Fruit fly (Drosophila melanogaster) whole organism, embryonic: ENCODE measurements around the gene CG12661.

Experiments used
- Adf1 ChIP-seq: fragments of 200-800 bp; sonication (Bioruptor generic); IDR thresholded peaks from 2 replicates; pipeline ENCODE4 v1.3.6; 2022; ENCODE audit warnings: missing biosample characterization, missing genetic modification characterization
- Aef1 ChIP-seq: fragments of 200-800 bp; sonication (Bioruptor generic); IDR thresholded peaks from 3 replicates; pipeline ENCODE4 v1.3.6; 2022; ENCODE audit warnings: missing biosample characterization, missing genetic modification characterization
- Bgb ChIP-seq: fragments of 200-800 bp; sonication (Bioruptor generic); IDR thresholded peaks from 2 replicates; pipeline ENCODE4 v1.3.6; 2022; ENCODE audit warnings: missing biosample characterization, missing genetic modification characterization; ENCODE audit not compliant: partially characterized antibody
- Bteb2 ChIP-seq: fragments of 200-800 bp; sonication (Bioruptor generic); optimal IDR thresholded peaks from 2 replicates; lab custom pipeline; 2016; ENCODE audit warnings: missing biosample characterization, missing genetic modification characterization
- CG11504 ChIP-seq: fragments of 200-800 bp; sonication (Bioruptor generic); optimal IDR thresholded peaks from 3 replicates; lab custom pipeline; 2019; ENCODE audit warnings: missing biosample characterization, mild to moderate bottlenecking, missing genetic modification characterization, moderate library complexity
- CG12104 ChIP-seq: fragments of 200-800 bp; sonication (Bioruptor generic); optimal IDR thresholded peaks from 3 replicates; lab custom pipeline; 2016; ENCODE audit warnings: missing biosample characterization, missing genetic modification characterization
- CG12236 ChIP-seq: fragments of 200-800 bp; sonication (Bioruptor generic); optimal IDR thresholded peaks from 2 replicates; lab custom pipeline; 2016; ENCODE audit warnings: missing biosample characterization, missing genetic modification characterization
- CG12299 ChIP-seq: fragments of 200-800 bp; sonication (Bioruptor generic); optimal IDR thresholded peaks from 2 replicates; lab custom pipeline; 2018; ENCODE audit warnings: missing biosample characterization, mild to moderate bottlenecking, missing genetic modification characterization
- CG18262 ChIP-seq: fragments of 200-800 bp; optimal IDR thresholded peaks from 3 replicates; lab custom pipeline; 2019; ENCODE audit warnings: missing biosample characterization, mild to moderate bottlenecking, missing genetic modification characterization, moderate library complexity
- CG2875 ChIP-seq: fragments of 200-800 bp; sonication (Bioruptor generic); optimal IDR thresholded peaks from 2 replicates; lab custom pipeline; 2017; ENCODE audit warnings: missing biosample characterization, mild to moderate bottlenecking, missing genetic modification characterization, missing genetic modification reagents
- CG30431 ChIP-seq: fragments of 200-800 bp; sonication (Bioruptor generic); optimal IDR thresholded peaks from 2 replicates; lab custom pipeline; 2017; ENCODE audit warnings: missing biosample characterization, missing genetic modification characterization
- CG33213 ChIP-seq: fragments of 200-800 bp; sonication (Bioruptor generic); optimal IDR thresholded peaks from 3 replicates; lab custom pipeline; 2016; ENCODE audit warnings: missing biosample characterization, missing genetic modification characterization
- CG4360 ChIP-seq: fragments of 200-800 bp; sonication (Bioruptor generic); IDR thresholded peaks from 2 replicates; pipeline ENCODE4 v1.3.6; 2022; ENCODE audit warnings: missing biosample characterization, missing genetic modification characterization
- CG4404 ChIP-seq: fragments of 200-800 bp; sonication (Bioruptor generic); IDR thresholded peaks from 2 replicates; pipeline ENCODE4 v1.3.6; 2022; ENCODE audit warnings: missing biosample characterization, missing genetic modification characterization
- CG7556 ChIP-seq: fragments of 200-800 bp; sonication (Bioruptor generic); optimal IDR thresholded peaks from 2 replicates; lab custom pipeline; 2017; ENCODE audit warnings: missing biosample characterization, mild to moderate bottlenecking, missing genetic modification characterization
- CG8290 ChIP-seq, 3 experiments: fragments of 200-800 bp; sonication (Bioruptor generic); optimal IDR thresholded peaks; 2 replicates each; lab custom pipeline; 2016 to 2019; ENCODE audit warnings: missing biosample characterization in 3 of 3, missing genetic modification characterization in 3 of 3, mild to moderate bottlenecking in 2 of 3, moderate library complexity in 1 of 3
- CG8765 ChIP-seq: fragments of 200-800 bp; sonication (Bioruptor generic); IDR thresholded peaks from 2 replicates; pipeline ENCODE4 v1.3.6; 2022; ENCODE audit warnings: missing biosample characterization, missing genetic modification characterization
- CG9609 ChIP-seq: fragments of 200-800 bp; sonication (Bioruptor generic); optimal IDR thresholded peaks from 3 replicates; lab custom pipeline; 2016; ENCODE audit warnings: missing biosample characterization, missing genetic modification characterization
- CG9817 ChIP-seq: fragments of 200-800 bp; sonication (Bioruptor generic); optimal IDR thresholded peaks from 2 replicates; lab custom pipeline; 2018; ENCODE audit warnings: missing biosample characterization, mild to moderate bottlenecking, missing genetic modification characterization, moderate library complexity
- Dll ChIP-seq: fragments of 200-800 bp; sonication (Bioruptor generic); IDR thresholded peaks from 4 replicates; pipeline ENCODE4 v1.3.6; 2022; ENCODE audit warnings: missing biosample characterization, missing genetic modification characterization; ENCODE audit not compliant: partially characterized antibody
- HmgZ ChIP-seq: fragments of 200-800 bp; sonication (Bioruptor generic); optimal IDR thresholded peaks from 2 replicates; lab custom pipeline; 2018; ENCODE audit warnings: missing biosample characterization, mild to moderate bottlenecking, missing genetic modification characterization
- Optix ChIP-seq: fragments of 200-800 bp; sonication (Bioruptor generic); IDR thresholded peaks from 3 replicates; pipeline ENCODE4 v1.3.6; 2022; ENCODE audit warnings: missing biosample characterization, missing genetic modification characterization
- Ravus ChIP-seq: fragments of 200-800 bp; sonication (Bioruptor generic); IDR thresholded peaks from 2 replicates; pipeline ENCODE4 v1.3.6; 2022; ENCODE audit warnings: missing biosample characterization, missing genetic modification characterization
- Spps ChIP-seq: fragments of 200-800 bp; sonication (Bioruptor generic); optimal IDR thresholded peaks from 2 replicates; lab custom pipeline; 2018; ENCODE audit warnings: missing biosample characterization, mild to moderate bottlenecking, missing genetic modification characterization
- Trl ChIP-seq, 3 experiments: fragments of >200 bp in 2 of 3; fragments of 200-800 bp in 1 of 3; sonication (Bioruptor generic) in 1 of 3; optimal IDR thresholded peaks; 2 replicates in 1 of 3; 3 replicates in 2 of 3; lab custom pipeline; 2016 to 2017; ENCODE audit warnings: missing biosample characterization in 1 of 3, missing genetic modification characterization in 1 of 3
- Xbp1 ChIP-seq: fragments of 200-800 bp; sonication (Bioruptor generic); optimal IDR thresholded peaks from 3 replicates; lab custom pipeline; 2016; ENCODE audit warnings: missing biosample characterization, mild to moderate bottlenecking, missing genetic modification characterization
- ase ChIP-seq: fragments of 200-800 bp; sonication (Bioruptor generic); IDR thresholded peaks from 3 replicates; pipeline ENCODE4 v1.3.6; 2022; ENCODE audit warnings: missing biosample characterization, missing genetic modification characterization
- ato ChIP-seq: fragments of 200-800 bp; sonication (Bioruptor generic); IDR thresholded peaks from 2 replicates; pipeline ENCODE4 v1.3.6; 2022; ENCODE audit warnings: missing biosample characterization, missing genetic modification characterization; ENCODE audit not compliant: partially characterized antibody
- bbx ChIP-seq: fragments of 200-800 bp; sonication (Bioruptor generic); IDR thresholded peaks from 2 replicates; pipeline ENCODE4 v1.3.6; 2022; ENCODE audit warnings: missing biosample characterization, missing genetic modification characterization; ENCODE audit not compliant: partially characterized antibody
- bcd ChIP-seq: fragments of 200-800 bp; sonication (Bioruptor generic); optimal IDR thresholded peaks from 2 replicates; lab custom pipeline; 2017; ENCODE audit warnings: missing biosample characterization, mild to moderate bottlenecking, missing genetic modification characterization
- chm ChIP-seq: fragments of 200-800 bp; sonication (Bioruptor generic); IDR thresholded peaks from 2 replicates; pipeline ENCODE4 v1.3.6; 2022; ENCODE audit warnings: missing biosample characterization, missing genetic modification characterization
- corto ChIP-seq: fragments of 200-800 bp; sonication (Bioruptor generic); optimal IDR thresholded peaks from 2 replicates; lab custom pipeline; 2016; ENCODE audit warnings: missing biosample characterization, mild to moderate bottlenecking, missing genetic modification characterization, moderate library complexity
- dati ChIP-seq: fragments of 200-800 bp; sonication (Bioruptor generic); IDR thresholded peaks from 2 replicates; pipeline ENCODE4 v1.3.6; 2022; ENCODE audit warnings: missing biosample characterization, missing genetic modification characterization
- dmrt99B ChIP-seq: fragments of 200-800 bp; sonication (Bioruptor generic); optimal IDR thresholded peaks from 2 replicates; lab custom pipeline; 2018; ENCODE audit warnings: missing biosample characterization, mild to moderate bottlenecking, missing genetic modification characterization, moderate library complexity
- ems ChIP-seq: fragments of 200-800 bp; sonication (Bioruptor generic); optimal IDR thresholded peaks from 3 replicates; lab custom pipeline; 2016; ENCODE audit warnings: missing biosample characterization, missing genetic modification characterization
- exex ChIP-seq: fragments of 200-800 bp; sonication (Bioruptor generic); optimal IDR thresholded peaks from 4 replicates; lab custom pipeline; 2018; ENCODE audit warnings: missing biosample characterization, mild to moderate bottlenecking, missing genetic modification characterization, moderate library complexity
- fru ChIP-seq: fragments of >200 bp; optimal IDR thresholded peaks from 2 replicates; lab custom pipeline; 2017
- grau ChIP-seq: fragments of 200-800 bp; optimal IDR thresholded peaks from 3 replicates; lab custom pipeline; 2019; ENCODE audit warnings: missing biosample characterization, mild to moderate bottlenecking, missing genetic modification characterization, moderate library complexity
- jing ChIP-seq: fragments of 200-800 bp; sonication (Bioruptor generic); optimal IDR thresholded peaks from 2 replicates; lab custom pipeline; 2018; ENCODE audit warnings: missing biosample characterization, mild to moderate bottlenecking, missing genetic modification characterization
- kah ChIP-seq: fragments of 200-800 bp; sonication (Bioruptor generic); optimal IDR thresholded peaks from 2 replicates; lab custom pipeline; 2018; ENCODE audit warnings: missing biosample characterization, mild to moderate bottlenecking, missing genetic modification characterization
- knrl ChIP-seq: fragments of 200-800 bp; sonication (Bioruptor generic); IDR thresholded peaks from 3 replicates; pipeline ENCODE4 v1.3.6; 2022; ENCODE audit warnings: missing biosample characterization, missing genetic modification characterization; ENCODE audit not compliant: partially characterized antibody
- lmd ChIP-seq: fragments of 200-800 bp; sonication (Bioruptor generic); IDR thresholded peaks from 2 replicates; pipeline ENCODE4 v1.3.6; 2022; ENCODE audit warnings: missing biosample characterization, missing genetic modification characterization
- lov ChIP-seq, 2 experiments: fragments of 200-800 bp in 1 of 2; fragments of >200 bp in 1 of 2; sonication (Bioruptor generic) in 1 of 2; IDR thresholded peaks in 1 of 2; optimal IDR thresholded peaks in 1 of 2; 2 replicates in 1 of 2; 3 replicates in 1 of 2; pipeline versions ENCODE4 v1.3.6 to Lab custom; 2017 to 2022; ENCODE audit warnings: missing biosample characterization in 1 of 2, missing genetic modification characterization in 1 of 2
- onecut ChIP-seq: fragments of 200-800 bp; sonication (Bioruptor generic); IDR thresholded peaks from 2 replicates; pipeline ENCODE4 v1.3.6; 2022; ENCODE audit warnings: missing biosample characterization, missing genetic modification characterization
- phol ChIP-seq: fragments of 200-800 bp; sonication (Bioruptor generic); optimal IDR thresholded peaks from 3 replicates; lab custom pipeline; 2018; ENCODE audit warnings: missing biosample characterization, mild to moderate bottlenecking, missing genetic modification characterization, moderate library complexity
- schlank ChIP-seq: fragments of 200-800 bp; sonication (Bioruptor generic); optimal IDR thresholded peaks from 2 replicates; lab custom pipeline; 2018; ENCODE audit warnings: missing biosample characterization, mild to moderate bottlenecking, missing genetic modification characterization
- sna ChIP-seq: fragments of 200-800 bp; sonication (Bioruptor generic); IDR thresholded peaks from 2 replicates; pipeline ENCODE4 v1.3.6; 2022; ENCODE audit warnings: missing biosample characterization, missing genetic modification characterization; ENCODE audit not compliant: partially characterized antibody
- tna ChIP-seq: fragments of 200-800 bp; sonication (Bioruptor generic); IDR thresholded peaks from 2 replicates; pipeline ENCODE4 v1.3.6; 2022; ENCODE audit warnings: missing biosample characterization, missing genetic modification characterization; ENCODE audit not compliant: partially characterized antibody
- ttk ChIP-seq: fragments of 200-800 bp; sonication (Bioruptor generic); IDR thresholded peaks from 2 replicates; pipeline ENCODE4 v2.1.2; 2022; ENCODE audit warnings: missing biosample characterization, missing genetic modification characterization
- zfh1 ChIP-seq: fragments of 200-800 bp; sonication (Bioruptor generic); IDR thresholded peaks from 3 replicates; pipeline ENCODE4 v1.3.6; 2022; ENCODE audit warnings: missing biosample characterization, missing genetic modification characterization

The CG12661 gene

DNA sequence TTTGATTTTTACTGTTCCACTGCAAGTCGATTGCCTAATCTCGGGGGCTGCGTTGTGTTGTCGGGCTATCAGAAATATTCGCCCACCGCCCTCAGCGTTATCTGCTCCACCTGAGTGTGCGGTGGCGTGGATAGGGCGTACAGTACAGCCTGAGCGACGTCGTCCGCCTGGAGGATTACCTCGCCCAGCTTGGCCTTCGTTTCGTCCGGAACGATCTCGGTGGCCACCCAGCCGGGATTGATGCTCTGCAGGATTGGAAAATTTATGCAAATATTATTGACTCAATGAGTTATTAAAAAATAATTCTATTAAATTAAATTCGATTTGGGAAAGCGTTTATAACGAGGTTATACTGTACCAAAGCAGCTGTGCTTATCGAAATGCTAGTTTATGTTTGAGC is 49.6 kb upstream of the CG12661 start (continued):
- no peak for TF ChIP-seq Trl (optimal IDR thresholded peaks at IDR 0.05; lab: Kevin White, UChicago)
- no peak for TF ChIP-seq Trl (GFP tag; optimal IDR thresholded peaks at IDR 0.05; lab: Kevin White, UChicago)
- no peak for TF ChIP-seq ems (GFP tag; lab: Kevin White, UChicago)
- TF ChIP-seq bcd (GFP tag; lab: Kevin White, UChicago), result peak; percentile 5
- no peak for TF ChIP-seq knrl (GFP tag; lab: Robert Waterston, UW)
- no peak for TF ChIP-seq CG4404 (GFP tag; lab: Robert Waterston, UW)
- TF ChIP-seq Aef1 (GFP tag; lab: Robert Waterston, UW), result peak; percentile 11; the same call in 1 of the 3 replicates
- TF ChIP-seq CG4360 (GFP tag; lab: Robert Waterston, UW), result no peak
- TF ChIP-seq CG9817 (tag; lab: Kevin White, UChicago), result peak; percentile 34
- TF ChIP-seq CG33213 (GFP tag; lab: Kevin White, UChicago), result no peak
- no peak for TF ChIP-seq dati (GFP tag; lab: Robert Waterston, UW)
- no peak for TF ChIP-seq Dll (GFP tag; lab: Robert Waterston, UW)
- TF ChIP-seq CG8765 (GFP tag; lab: Robert Waterston, UW), result no peak
- TF ChIP-seq onecut (GFP tag; lab: Robert Waterston, UW), result peak; percentile 38; the same call in 1 of the 2 replicates
- TF ChIP-seq Adf1, result peak; percentile 36; the same call in 1 of the 2 replicates
- no peak for TF ChIP-seq CG8290 (GFP tag; optimal IDR thresholded peaks at IDR 0.05; lab: Kevin White, UChicago)
- no peak for TF ChIP-seq CG8290 (tag; optimal IDR thresholded peaks at IDR 0.05; lab: Kevin White, UChicago)
- peak; percentile 49 for TF ChIP-seq CG11504
- TF ChIP-seq jing, result no peak
- no peak for TF ChIP-seq kah (GFP tag; lab: Kevin White, UChicago)
- TF ChIP-seq bbx (GFP tag; lab: Robert Waterston, UW), result no peak
- TF ChIP-seq HmgZ (tag; lab: Kevin White, UChicago), result peak; percentile 25
- TF ChIP-seq exex (tag; lab: Kevin White, UChicago), result peak; percentile 1
- no peak for TF ChIP-seq CG12104 (GFP tag; lab: Kevin White, UChicago)
- no peak for TF ChIP-seq chm (GFP tag; lab: Robert Waterston, UW)
- TF ChIP-seq CG12299 (tag; lab: Kevin White, UChicago), result no peak
- TF ChIP-seq grau (tag; lab: Kevin White, UChicago), result peak; percentile 84
- no peak for TF ChIP-seq ase
- TF ChIP-seq ato (GFP tag; lab: Robert Waterston, UW), result no peak
- TF ChIP-seq schlank (tag; lab: Kevin White, UChicago), result no peak
- TF ChIP-seq Xbp1 (GFP tag; lab: Kevin White, UChicago), result peak; percentile 24
- TF ChIP-seq Bgb, result no peak
- TF ChIP-seq zfh1 (GFP tag; lab: Robert Waterston, UW), result no peak; the same call in 2 of the 3 replicates
- no peak for TF ChIP-seq CG7556 (GFP tag; lab: Kevin White, UChicago)
- TF ChIP-seq Ravus (GFP tag; lab: Robert Waterston, UW), result no peak
- no peak for TF ChIP-seq CG2875 (GFP tag; lab: Kevin White, UChicago)
- peak; percentile 25; the same call in 1 of the 2 replicates for TF ChIP-seq ttk (GFP tag; lab: Robert Waterston, UW)
- no peak for TF ChIP-seq CG30431 (GFP tag; lab: Kevin White, UChicago)
- no peak for TF ChIP-seq CG18262
- no peak for TF ChIP-seq Optix (GFP tag; lab: Robert Waterston, UW)
- TF ChIP-seq CG9609 (GFP tag; lab: Kevin White, UChicago), result no peak
- TF ChIP-seq CG12236 (GFP tag; lab: Kevin White, UChicago), result no peak
- no peak for TF ChIP-seq corto (GFP tag; lab: Kevin White, UChicago)
- no peak for TF ChIP-seq phol (tag; lab: Kevin White, UChicago)
- TF ChIP-seq Bteb2 (GFP tag; lab: Kevin White, UChicago), result no peak
- TF ChIP-seq lov (optimal IDR thresholded peaks at IDR 0.05; lab: Kevin White, UChicago), result no peak
- TF ChIP-seq lov (GFP tag; IDR thresholded peaks at IDR 0.05; lab: Robert Waterston, UW), result no peak
- no peak for TF ChIP-seq sna
- no peak for TF ChIP-seq tna (GFP tag; lab: Robert Waterston, UW)
- peak; percentile 57 for TF ChIP-seq lmd (GFP tag; lab: Robert Waterston, UW)
- TF ChIP-seq dmrt99B (tag; lab: Kevin White, UChicago), result peak; percentile 37
- TF ChIP-seq fru (lab: Kevin White, UChicago), result no peak
- no peak for TF ChIP-seq Spps (tag; lab: Kevin White, UChicago)
